Worm (Caenorhabditis elegans): Measurements from ENCODE around the gene lgc-36.

ce11 chrV:11299406-11299805 is 40.6 kb upstream of the lgc-36 start:
- TF ChIP-seq flt-1 (GFP tag; IDR thresholded peaks at IDR 0.05) (no peak), hmbx-1 (tag; optimal IDR thresholded peaks at IDR 0.05) (no peak), scrt-1 (GFP tag; IDR thresholded peaks at IDR 0.05) (no peak), ceh-13 (GFP tag; optimal IDR thresholded peaks at IDR 0.05) (no peak), ceh-36 (tag; optimal IDR thresholded peaks at IDR 0.05) (no peak), ama-1 (optimal IDR thresholded peaks at IDR 0.05) (no peak), ets-7 (tag; optimal IDR thresholded peaks at IDR 0.05) (no peak)
